Worm (Caenorhabditis elegans) whole organism, young adult: ENCODE data around the gene vang-1.

Experiments used
- F22D6.2 ChIP-seq: sonication (generic microtip); optimal IDR thresholded peaks from 2 replicates; lab custom pipeline; 2016; ENCODE audit warnings: mild to moderate bottlenecking, missing genetic modification characterization, missing compliant biosample characterization
- F23B12.7 ChIP-seq: sonication (generic microtip); optimal IDR thresholded peaks from 2 replicates; lab custom pipeline; 2017; ENCODE audit warnings: missing genetic modification characterization, mild to moderate bottlenecking, missing compliant biosample characterization, antibody characterized with exemption, moderate library complexity; ENCODE audit not compliant: insufficient read depth
- K12H6.12 ChIP-seq: fragments of 200-800 bp; sonication (Bioruptor generic); optimal IDR thresholded peaks from 2 replicates; lab custom pipeline; 2018; ENCODE audit warnings: mild to moderate bottlenecking, missing genetic modification characterization, missing compliant biosample characterization
- akir-1 ChIP-seq: fragments of 200-800 bp; sonication (Bioruptor generic); optimal IDR thresholded peaks from 2 replicates; lab custom pipeline; 2018; ENCODE audit warnings: mild to moderate bottlenecking, missing genetic modification characterization, moderate library complexity, missing compliant biosample characterization
- dpl-1 ChIP-seq: fragments of 150-350 bp; optimal IDR thresholded peaks from 2 replicates; lab custom pipeline; 2014; ENCODE audit warnings: missing biosample characterization, missing genetic modification reagents, missing genetic modification characterization
- egl-44 ChIP-seq: fragments of 200-800 bp; sonication (Bioruptor generic); IDR thresholded peaks from 2 replicates; pipeline ENCODE4 v1.3.6; 2022; ENCODE audit warnings: missing genetic modification reagents, missing genetic modification characterization, missing compliant biosample characterization
- snpc-4 ChIP-seq, 5 experiments: fragments of 150-350 bp in 1 of 5; sonication (generic microtip) in 4 of 5; optimal IDR thresholded peaks; 2 replicates each; lab custom pipeline; 2014 to 2018; ENCODE audit warnings: missing genetic modification characterization in 5 of 5, missing biosample characterization in 3 of 5, antibody characterized with exemption in 2 of 5, mild to moderate bottlenecking in 2 of 5, missing compliant biosample characterization in 2 of 5, missing genotype in 2 of 5, moderate library complexity in 2 of 5, missing genetic modification reagents in 1 of 5

DNA sequence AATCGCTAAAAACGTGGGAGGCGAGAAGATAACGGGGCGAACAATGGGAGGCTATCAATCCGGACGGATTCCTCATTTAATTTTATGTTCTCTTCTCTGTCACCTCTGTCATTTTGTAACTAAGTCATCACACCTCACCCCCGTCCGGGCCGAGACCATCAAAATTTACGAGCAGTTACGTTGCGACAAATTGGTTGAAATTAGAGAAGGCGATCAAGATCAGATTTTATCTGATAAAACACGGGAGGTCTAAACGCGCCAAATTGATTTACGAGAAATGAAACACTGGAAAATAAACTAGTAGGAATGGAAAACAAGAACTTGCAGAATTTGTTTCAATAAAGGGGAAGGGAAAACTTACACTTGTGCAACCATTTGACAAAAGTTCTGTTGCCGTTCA lies 42.4 kb downstream of the vang-1 start:
- TF ChIP-seq F23B12.7 (tag; lab: Kevin White, UChicago) (no peak), snpc-4 (GFP tag; optimal IDR thresholded peaks at IDR 0.05; lab: Kevin White, UChicago) (no peak), snpc-4 (tag; optimal IDR thresholded peaks at IDR 0.05; lab: Kevin White, UChicago) (no peak), egl-44 (GFP tag; lab: Robert Waterston, UW) (no peak), dpl-1 (GFP tag; lab: Kevin White, UChicago) (no peak), K12H6.12 (tag; lab: Kevin White, UChicago) (no peak), akir-1 (GFP tag; lab: Kevin White, UChicago) (no peak), F22D6.2 (no peak)
